Worm (Caenorhabditis elegans): Measurements from ENCODE around the gene srg-15.

- no peak for TF ChIP-seq fos-1 (tag; optimal IDR thresholded peaks at IDR 0.05)
- no peak for TF ChIP-seq nhr-21 (tag; optimal IDR thresholded peaks at IDR 0.05)
Measured at ce11 chrII:8721955-8722524, 11.8 kb upstream of the srg-15 start, which contains the start of gene trcs-2.
